Fruit fly (Drosophila melanogaster) whole organism, embryonic: Measurements from ENCODE around the gene Ttc19.

ENCODE experiments used
- Ada2b ChIP-seq: fragments of 200-800 bp; sonication (Bioruptor generic); IDR thresholded peaks from 2 replicates; pipeline ENCODE4 v1.3.6; 2022; ENCODE audit warnings: missing biosample characterization, missing genetic modification characterization
- Atf-2 ChIP-seq: fragments of 200-800 bp; sonication (Bioruptor generic); optimal IDR thresholded peaks from 2 replicates; lab custom pipeline; 2016; ENCODE audit warnings: missing biosample characterization, missing genetic modification characterization
- B-H2 ChIP-seq: fragments of 200-800 bp; sonication (Bioruptor generic); optimal IDR thresholded peaks from 2 replicates; lab custom pipeline; 2018; ENCODE audit warnings: missing biosample characterization, mild to moderate bottlenecking, missing genetic modification characterization
- CG10654 ChIP-seq: fragments of 200-800 bp; sonication (Bioruptor generic); optimal IDR thresholded peaks from 2 replicates; lab custom pipeline; 2016; ENCODE audit warnings: missing biosample characterization, missing genetic modification characterization
- CG12942 ChIP-seq: fragments of 200-800 bp; sonication (Bioruptor generic); optimal IDR thresholded peaks from 3 replicates; lab custom pipeline; 2016; ENCODE audit warnings: missing biosample characterization, missing genetic modification characterization
- CG14860 ChIP-seq: fragments of 200-800 bp; sonication (Bioruptor generic); IDR thresholded peaks from 3 replicates; pipeline ENCODE4 v1.3.6; 2022; ENCODE audit warnings: missing biosample characterization, missing genetic modification characterization; ENCODE audit not compliant: partially characterized antibody
- CG15073 ChIP-seq: fragments of 200-800 bp; sonication (Bioruptor generic); optimal IDR thresholded peaks from 2 replicates; lab custom pipeline; 2016; ENCODE audit warnings: missing biosample characterization, missing genetic modification characterization
- CG17829 ChIP-seq: fragments of 200-800 bp; optimal IDR thresholded peaks from 2 replicates; lab custom pipeline; 2019; ENCODE audit warnings: missing biosample characterization, mild to moderate bottlenecking, missing genetic modification characterization, moderate library complexity
- CG18011 ChIP-seq: fragments of 200-800 bp; sonication (Bioruptor generic); optimal IDR thresholded peaks from 2 replicates; lab custom pipeline; 2017; ENCODE audit warnings: missing biosample characterization, missing genetic modification characterization, mild to moderate bottlenecking, moderate library complexity, missing genotype
- CG1832 ChIP-seq: fragments of 200-800 bp; sonication (Bioruptor generic); optimal IDR thresholded peaks from 2 replicates; lab custom pipeline; 2017; ENCODE audit warnings: missing biosample characterization, mild to moderate bottlenecking, missing genetic modification characterization, inconsistent platforms
- CG18619 ChIP-seq: fragments of 200-800 bp; sonication (Bioruptor generic); optimal IDR thresholded peaks from 3 replicates; lab custom pipeline; 2017; ENCODE audit warnings: missing biosample characterization, mild to moderate bottlenecking, missing genetic modification characterization
- CG2712 ChIP-seq: fragments of 200-800 bp; optimal IDR thresholded peaks from 3 replicates; lab custom pipeline; 2019; ENCODE audit warnings: missing biosample characterization, mild to moderate bottlenecking, missing genetic modification characterization, moderate library complexity
- CG3065 ChIP-seq: fragments of 200-800 bp; sonication (Bioruptor generic); optimal IDR thresholded peaks from 2 replicates; lab custom pipeline; 2016; ENCODE audit warnings: missing biosample characterization, missing genetic modification characterization
- CG31441 ChIP-seq: fragments of 200-800 bp; sonication (Bioruptor generic); IDR thresholded peaks from 2 replicates; pipeline ENCODE4 v1.3.6; 2022; ENCODE audit warnings: missing biosample characterization, missing genetic modification characterization
- CG32767 ChIP-seq: fragments of 200-800 bp; sonication (Bioruptor generic); IDR thresholded peaks from 2 replicates; pipeline ENCODE4 v1.3.6; 2022; ENCODE audit warnings: missing biosample characterization, missing genetic modification characterization
- CG3726 ChIP-seq: fragments of 200-800 bp; sonication (Bioruptor generic); IDR thresholded peaks from 3 replicates; pipeline ENCODE4, ENCODE4 v1.3.6; 2022; ENCODE audit warnings: missing biosample characterization, missing genetic modification characterization
- CG4282 ChIP-seq: fragments of 200-800 bp; sonication (Bioruptor generic); optimal IDR thresholded peaks from 2 replicates; lab custom pipeline; 2016; ENCODE audit warnings: missing biosample characterization, missing genetic modification characterization
- CG6272 ChIP-seq: fragments of 200-800 bp; sonication (Bioruptor generic); IDR thresholded peaks from 2 replicates; pipeline ENCODE4 v1.3.6; 2022; ENCODE audit warnings: missing biosample characterization, missing genetic modification characterization
- CG7271 ChIP-seq: fragments of 200-800 bp; sonication (Bioruptor generic); optimal IDR thresholded peaks from 2 replicates; lab custom pipeline; 2018; ENCODE audit warnings: missing biosample characterization, mild to moderate bottlenecking, missing genetic modification characterization, moderate library complexity
- CG7786 ChIP-seq: fragments of 200-800 bp; sonication (Bioruptor generic); optimal IDR thresholded peaks from 2 replicates; lab custom pipeline; 2016; ENCODE audit warnings: missing biosample characterization, missing genetic modification characterization
- CG8359 ChIP-seq: fragments of 200-800 bp; sonication (Bioruptor generic); optimal IDR thresholded peaks from 2 replicates; lab custom pipeline; 2017; ENCODE audit warnings: missing biosample characterization, mild to moderate bottlenecking, missing genetic modification characterization, borderline replicate concordance
- CG9727 ChIP-seq: fragments of 200-800 bp; sonication (Bioruptor generic); optimal IDR thresholded peaks from 3 replicates; lab custom pipeline; 2017; ENCODE audit warnings: missing biosample characterization, mild to moderate bottlenecking, missing genetic modification characterization
- CG9876 ChIP-seq: fragments of 200-800 bp; sonication (Bioruptor generic); optimal IDR thresholded peaks from 2 replicates; lab custom pipeline; 2016; ENCODE audit warnings: missing biosample characterization, missing genetic modification characterization
- Dip2 ChIP-seq: fragments of 200-800 bp; sonication (Bioruptor generic); IDR thresholded peaks from 2 replicates; pipeline ENCODE4 v1.3.6; 2022; ENCODE audit warnings: missing biosample characterization, missing genetic modification characterization
- Dip3 ChIP-seq: fragments of 200-800 bp; sonication (Bioruptor generic); optimal IDR thresholded peaks from 3 replicates; lab custom pipeline; 2016; ENCODE audit warnings: missing biosample characterization, missing genetic modification characterization
- Dll ChIP-seq: fragments of 200-800 bp; sonication (Bioruptor generic); IDR thresholded peaks from 4 replicates; pipeline ENCODE4 v1.3.6; 2022; ENCODE audit warnings: missing biosample characterization, missing genetic modification characterization; ENCODE audit not compliant: partially characterized antibody
- Doc3 ChIP-seq: fragments of 200-800 bp; sonication (Bioruptor generic); IDR thresholded peaks from 3 replicates; pipeline ENCODE4 v1.3.6; 2022; ENCODE audit warnings: missing biosample characterization, missing genetic modification characterization; ENCODE audit not compliant: partially characterized antibody
- GATAe ChIP-seq: fragments of 200-800 bp; sonication (Bioruptor generic); conservative IDR thresholded peaks from 2 replicates; pipeline ENCODE4 v1.3.6; 2022; ENCODE audit warnings: missing biosample characterization, missing genetic modification characterization
- HHEX ChIP-seq: fragments of 200-800 bp; sonication (Bioruptor generic); optimal IDR thresholded peaks from 3 replicates; lab custom pipeline; 2017; ENCODE audit warnings: missing biosample characterization, mild to moderate bottlenecking, missing genetic modification characterization, missing genetic modification reagents
- Hand ChIP-seq: fragments of 200-800 bp; sonication (Bioruptor generic); optimal IDR thresholded peaks from 2 replicates; lab custom pipeline; 2017; ENCODE audit warnings: mild to moderate bottlenecking, missing biosample characterization, missing genetic modification reagents, missing genetic modification characterization
- HmgD ChIP-seq: fragments of 200-800 bp; sonication (Bioruptor generic); optimal IDR thresholded peaks from 3 replicates; lab custom pipeline; 2016; ENCODE audit warnings: missing biosample characterization, missing genetic modification characterization
- Max ChIP-seq: fragments of 200-800 bp; sonication (Bioruptor generic); optimal IDR thresholded peaks from 2 replicates; lab custom pipeline; 2016; ENCODE audit warnings: missing biosample characterization, mild to moderate bottlenecking, missing genetic modification characterization
- NC2β ChIP-seq: fragments of 200-800 bp; sonication (Bioruptor generic); optimal IDR thresholded peaks from 2 replicates; lab custom pipeline; 2016; ENCODE audit warnings: missing biosample characterization, missing genetic modification characterization
- Optix ChIP-seq: fragments of 200-800 bp; sonication (Bioruptor generic); IDR thresholded peaks from 3 replicates; pipeline ENCODE4 v1.3.6; 2022; ENCODE audit warnings: missing biosample characterization, missing genetic modification characterization
- al ChIP-seq: fragments of 200-800 bp; sonication (Bioruptor generic); IDR thresholded peaks from 2 replicates; pipeline ENCODE4 v1.3.6; 2022; ENCODE audit warnings: missing biosample characterization, missing genetic modification characterization
- ara ChIP-seq: fragments of 200-800 bp; sonication (Bioruptor generic); IDR thresholded peaks from 2 replicates; pipeline ENCODE4 v1.3.6; 2022; ENCODE audit warnings: missing biosample characterization, missing genetic modification characterization
- bbx ChIP-seq: fragments of 200-800 bp; sonication (Bioruptor generic); IDR thresholded peaks from 2 replicates; pipeline ENCODE4 v1.3.6; 2022; ENCODE audit warnings: missing biosample characterization, missing genetic modification characterization; ENCODE audit not compliant: partially characterized antibody
- br ChIP-seq: fragments of >200 bp; optimal IDR thresholded peaks from 2 replicates; lab custom pipeline; 2017
- cad ChIP-seq: fragments of >200 bp; optimal IDR thresholded peaks from 2 replicates; lab custom pipeline; 2017; ENCODE audit warnings: missing biosample characterization, missing genetic modification characterization
- chif ChIP-seq, 2 experiments: fragments of 200-800 bp; sonication (Bioruptor generic); optimal IDR thresholded peaks; 3 replicates each; lab custom pipeline; 2016; ENCODE audit warnings: missing biosample characterization in 2 of 2, missing genetic modification characterization in 2 of 2
- fu2 ChIP-seq: fragments of 200-800 bp; sonication (Bioruptor generic); optimal IDR thresholded peaks from 2 replicates; lab custom pipeline; 2016; ENCODE audit warnings: missing biosample characterization, missing genetic modification characterization
- gsb-n ChIP-seq: fragments of 200-800 bp; sonication (Bioruptor generic); optimal IDR thresholded peaks from 3 replicates; lab custom pipeline; 2018; ENCODE audit warnings: missing biosample characterization, mild to moderate bottlenecking, missing genetic modification characterization
- gt ChIP-seq: fragments of 200-800 bp; sonication (Bioruptor generic); IDR thresholded peaks from 2 replicates; pipeline ENCODE4 v1.3.6; 2022; ENCODE audit warnings: missing biosample characterization, missing genetic modification characterization
- row ChIP-seq: fragments of 200-800 bp; sonication (Bioruptor generic); IDR thresholded peaks from 3 replicates; pipeline ENCODE4 v1.3.6; 2022; ENCODE audit warnings: missing biosample characterization, missing genetic modification characterization
- schlank ChIP-seq: fragments of 200-800 bp; sonication (Bioruptor generic); optimal IDR thresholded peaks from 2 replicates; lab custom pipeline; 2018; ENCODE audit warnings: missing biosample characterization, mild to moderate bottlenecking, missing genetic modification characterization
- so ChIP-seq: fragments of 200-800 bp; sonication (Bioruptor generic); IDR thresholded peaks from 3 replicates; pipeline ENCODE4 v1.3.6; 2022; ENCODE audit warnings: missing biosample characterization, missing genetic modification characterization
- sob ChIP-seq: fragments of 200-800 bp; sonication (Bioruptor generic); IDR thresholded peaks from 2 replicates; pipeline ENCODE4 v1.3.6; 2022; ENCODE audit warnings: missing biosample characterization, missing genetic modification characterization
- trh ChIP-seq: fragments of 200-800 bp; sonication (Bioruptor generic); optimal IDR thresholded peaks from 2 replicates; lab custom pipeline; 2016; ENCODE audit warnings: missing biosample characterization, missing genetic modification characterization
- zf30C ChIP-seq: fragments of 200-800 bp; sonication (Bioruptor generic); optimal IDR thresholded peaks from 3 replicates; lab custom pipeline; 2018; ENCODE audit warnings: missing biosample characterization, mild to moderate bottlenecking, missing genetic modification characterization
- zfh1 ChIP-seq: fragments of 200-800 bp; sonication (Bioruptor generic); IDR thresholded peaks from 3 replicates; pipeline ENCODE4 v1.3.6; 2022; ENCODE audit warnings: missing biosample characterization, missing genetic modification characterization

The Ttc19 gene

dm6 chr2L:19014032-19014880 lies 30.7 kb downstream of the Ttc19 start (continued):
- TF ChIP-seq CG31441 (GFP tag; lab: Robert Waterston, UW) = peak; percentile 84
- TF ChIP-seq CG8359 (GFP tag; lab: Kevin White, UChicago) = peak; percentile 27
- TF ChIP-seq HHEX (GFP tag; lab: Kevin White, UChicago) = peak; percentile 73
- TF ChIP-seq NC2β (GFP tag; lab: Kevin White, UChicago) = no peak
- no peak for TF ChIP-seq Dll
- no peak for TF ChIP-seq Atf-2 (GFP tag; lab: Kevin White, UChicago)
- peak; percentile 67 for TF ChIP-seq sob (GFP tag; lab: Robert Waterston, UW)
- TF ChIP-seq CG32767 (GFP tag; lab: Robert Waterston, UW) = peak; percentile 61; the same call in 1 of the 2 replicates
- no peak for TF ChIP-seq CG6272 (GFP tag; lab: Robert Waterston, UW)
- peak; percentile 15 for TF ChIP-seq CG12942 (GFP tag; lab: Kevin White, UChicago)
- TF ChIP-seq gsb-n (tag; lab: Kevin White, UChicago) = peak; percentile 46
- TF ChIP-seq br = no peak
- TF ChIP-seq CG18619 (GFP tag; lab: Kevin White, UChicago) = peak; percentile 83
- TF ChIP-seq Doc3 (GFP tag; lab: Robert Waterston, UW) = no peak
- TF ChIP-seq so (GFP tag; lab: Robert Waterston, UW) = peak; percentile 68; the same call in 1 of the 3 replicates
- peak; percentile 77 for TF ChIP-seq zf30C (GFP tag; lab: Kevin White, UChicago)
- peak; percentile 79 for TF ChIP-seq CG2712 (tag; lab: Kevin White, UChicago)
- no peak for TF ChIP-seq Dip2 (GFP tag; lab: Robert Waterston, UW)
- TF ChIP-seq row (GFP tag; lab: Robert Waterston, UW) = peak; percentile 82
- TF ChIP-seq GATAe (GFP tag; lab: Robert Waterston, UW) = no peak
- TF ChIP-seq CG9727 (GFP tag; lab: Kevin White, UChicago) = peak; percentile 77
- TF ChIP-seq CG1832 (GFP tag; lab: Kevin White, UChicago) = no peak
- TF ChIP-seq CG17829 = peak; percentile 68
- TF ChIP-seq CG3065 (GFP tag; lab: Kevin White, UChicago) = no peak
- no peak for TF ChIP-seq Dip3 (GFP tag; lab: Kevin White, UChicago)
- TF ChIP-seq trh (GFP tag; lab: Kevin White, UChicago) = no peak
- TF ChIP-seq Optix (GFP tag; lab: Robert Waterston, UW) = no peak
- TF ChIP-seq al (GFP tag; lab: Robert Waterston, UW) = 0 out of 2 replicates have a peak, but pooled peaks have one; percentile 18
- peak; percentile 11 for TF ChIP-seq CG10654
- no peak for TF ChIP-seq CG7271 (tag; lab: Kevin White, UChicago)
- TF ChIP-seq CG9876 (GFP tag; lab: Kevin White, UChicago) = no peak
- no peak for TF ChIP-seq bbx (GFP tag; lab: Robert Waterston, UW)
- TF ChIP-seq CG7786 (GFP tag; lab: Kevin White, UChicago) = no peak
- peak; percentile 66 for TF ChIP-seq B-H2 (GFP tag; lab: Kevin White, UChicago)
- TF ChIP-seq ara (GFP tag; lab: Robert Waterston, UW) = no peak; the same call in 1 of the 2 replicates
- TF ChIP-seq gt (GFP tag; lab: Robert Waterston, UW) = no peak
- TF ChIP-seq Hand = peak; percentile 91
- TF ChIP-seq chif (GFP tag; optimal IDR thresholded peaks at IDR 0.05; lab: Kevin White, UChicago) = peak in 1 of 2 experiments; percentile 8
- TF ChIP-seq cad (GFP tag; lab: Kevin White, UChicago) = no peak
- TF ChIP-seq CG3726 (GFP tag; lab: Robert Waterston, UW) = no peak
- no peak for TF ChIP-seq CG15073 (GFP tag; lab: Kevin White, UChicago)
- TF ChIP-seq schlank (tag; lab: Kevin White, UChicago) = peak; percentile 24
- TF ChIP-seq CG4282 (GFP tag; lab: Kevin White, UChicago) = no peak
- peak; percentile 8; the same call in 1 of the 3 replicates for TF ChIP-seq zfh1 (GFP tag; lab: Robert Waterston, UW)
- TF ChIP-seq HmgD (GFP tag; lab: Kevin White, UChicago) = no peak
- TF ChIP-seq CG14860 (GFP tag; lab: Robert Waterston, UW) = no peak
- TF ChIP-seq Max (GFP tag; lab: Kevin White, UChicago) = peak; percentile 36
- TF ChIP-seq Ada2b (GFP tag; lab: Robert Waterston, UW) = peak; percentile 44; the same call in 1 of the 2 replicates
- TF ChIP-seq CG18011 (GFP tag; lab: Kevin White, UChicago) = peak; percentile 4
- no peak for TF ChIP-seq fu2 (GFP tag; lab: Kevin White, UChicago)
